Fruit fly (Drosophila melanogaster) whole organism, pupa: ENCODE results near the gene Mitf.
A peak's percentile ranks its signal among the peaks of the same experiment; 100 is the strongest.

Experiments
- CG10348 ChIP-seq: fragments of 200-800 bp; sonication (Bioruptor generic); IDR thresholded peaks from 2 replicates; pipeline ENCODE4 v1.3.6; 2022; ENCODE audit warnings: missing biosample characterization, missing genetic modification characterization
- CG12605 ChIP-seq: fragments of 200-800 bp; sonication (Bioruptor generic); IDR thresholded peaks from 2 replicates; pipeline ENCODE4 v1.3.6; 2022; ENCODE audit warnings: missing biosample characterization, missing genetic modification characterization
- CG13204 ChIP-seq: fragments of 200-800 bp; sonication (Bioruptor generic); optimal IDR thresholded peaks from 2 replicates; lab custom pipeline; 2018; ENCODE audit warnings: missing biosample characterization, mild to moderate bottlenecking, missing genetic modification characterization, moderate library complexity
- CG15710 ChIP-seq: fragments of 200-800 bp; sonication (Bioruptor generic); optimal IDR thresholded peaks from 2 replicates; lab custom pipeline; 2018; ENCODE audit warnings: missing biosample characterization, mild to moderate bottlenecking, missing genetic modification characterization, moderate library complexity
- CG17806 ChIP-seq: fragments of 200-800 bp; sonication (Bioruptor generic); optimal IDR thresholded peaks from 2 replicates; lab custom pipeline; 2018; ENCODE audit warnings: missing biosample characterization, mild to moderate bottlenecking, missing genetic modification characterization, moderate library complexity
- CG32121 ChIP-seq: fragments of 200-800 bp; sonication (Bioruptor generic); IDR thresholded peaks from 2 replicates; pipeline ENCODE4 v1.3.6; 2022; ENCODE audit warnings: missing biosample characterization, missing genetic modification characterization
- CG34367 ChIP-seq: fragments of 200-800 bp; sonication (Bioruptor generic); optimal IDR thresholded peaks from 2 replicates; lab custom pipeline; 2018; ENCODE audit warnings: missing biosample characterization, mild to moderate bottlenecking, missing genetic modification characterization
- CG4496 ChIP-seq: fragments of 200-800 bp; sonication (Bioruptor generic); IDR thresholded peaks from 3 replicates; pipeline ENCODE4 v1.3.6; 2022; ENCODE audit warnings: missing biosample characterization, missing genetic modification characterization
- CG8159 ChIP-seq: fragments of 200-800 bp; sonication (Bioruptor generic); optimal IDR thresholded peaks from 3 replicates; lab custom pipeline; 2018; ENCODE audit warnings: missing biosample characterization, mild to moderate bottlenecking, missing genetic modification characterization, moderate library complexity
- CG8301 ChIP-seq: fragments of 200-800 bp; sonication (Bioruptor generic); optimal IDR thresholded peaks from 2 replicates; lab custom pipeline; 2018; ENCODE audit warnings: missing biosample characterization, mild to moderate bottlenecking, missing genetic modification characterization
- CG9948 ChIP-seq: fragments of 200-800 bp; sonication (Bioruptor generic); optimal IDR thresholded peaks from 2 replicates; lab custom pipeline; 2018; ENCODE audit warnings: missing biosample characterization, mild to moderate bottlenecking, missing genetic modification characterization, moderate library complexity
- D1 ChIP-seq: fragments of 200-800 bp; sonication (Bioruptor generic); optimal IDR thresholded peaks from 2 replicates; lab custom pipeline; 2018; ENCODE audit warnings: missing biosample characterization, mild to moderate bottlenecking, missing genetic modification characterization, moderate library complexity
- Ets98B ChIP-seq: fragments of 200-800 bp; sonication (Bioruptor generic); IDR thresholded peaks from 2 replicates; pipeline ENCODE4 v1.3.6; 2022; ENCODE audit warnings: missing biosample characterization, missing genetic modification characterization
- Pif1A ChIP-seq: fragments of 200-800 bp; sonication (Bioruptor generic); optimal IDR thresholded peaks from 3 replicates; lab custom pipeline; 2016; ENCODE audit warnings: missing biosample characterization, missing genetic modification characterization
- Pif1B ChIP-seq: fragments of 200-800 bp; sonication (Bioruptor generic); optimal IDR thresholded peaks from 3 replicates; lab custom pipeline; 2016; ENCODE audit warnings: missing biosample characterization, missing genetic modification characterization
- Snoo ChIP-seq: fragments of 200-800 bp; sonication (Bioruptor generic); optimal IDR thresholded peaks from 3 replicates; lab custom pipeline; 2017; ENCODE audit warnings: missing biosample characterization, mild to moderate bottlenecking, missing genetic modification characterization, inconsistent platforms
- fd96Ca ChIP-seq: fragments of 200-800 bp; sonication (Bioruptor generic); IDR thresholded peaks from 3 replicates; pipeline ENCODE4 v1.3.6; 2022; ENCODE audit warnings: missing biosample characterization, missing genetic modification characterization
- gl ChIP-seq: fragments of 200-800 bp; sonication (Bioruptor generic); optimal IDR thresholded peaks from 2 replicates; lab custom pipeline; 2018; ENCODE audit warnings: missing biosample characterization, mild to moderate bottlenecking, missing genetic modification characterization
- rn ChIP-seq: fragments of 200-800 bp; sonication (Bioruptor generic); IDR thresholded peaks from 2 replicates; pipeline ENCODE4 v1.3.6; 2022; ENCODE audit warnings: missing biosample characterization, missing genetic modification characterization

Gene Mitf

dm6 chr4:1225185-1225584, 26.5 kb downstream of the Mitf start:
- no peak for TF ChIP-seq CG8159 (tag; lab: Kevin White, UChicago)
- no peak for TF ChIP-seq CG15710 (tag; lab: Kevin White, UChicago)
- no peak for TF ChIP-seq CG9948 (tag; lab: Kevin White, UChicago)
- TF ChIP-seq CG4496 (GFP tag; lab: Robert Waterston, UW): no peak
- no peak for TF ChIP-seq CG12605 (GFP tag; lab: Robert Waterston, UW)
- no peak for TF ChIP-seq Pif1B (GFP tag; lab: Kevin White, UChicago)
- TF ChIP-seq Pif1A (GFP tag; lab: Kevin White, UChicago): no peak
- no peak for TF ChIP-seq CG34367 (tag; lab: Kevin White, UChicago)

dm6 chr4:1230564-1230964, 31.9 kb downstream of the Mitf start, which contains the start of the genes Dyrk3 and Cadps:
Dyrk3 (minus strand) TSS chr4:1230713.
Cadps (plus strand) TSS chr4:1230837.
- no peak for TF ChIP-seq CG15710 (tag; lab: Kevin White, UChicago)
- no peak for TF ChIP-seq CG12605 (GFP tag; lab: Robert Waterston, UW)
- no peak for TF ChIP-seq Pif1B (GFP tag; lab: Kevin White, UChicago)
- TF ChIP-seq gl: no peak
- peak; percentile 64 for TF ChIP-seq D1 (tag; lab: Kevin White, UChicago)
- no peak for TF ChIP-seq fd96Ca (GFP tag; lab: Robert Waterston, UW)

DNA sequence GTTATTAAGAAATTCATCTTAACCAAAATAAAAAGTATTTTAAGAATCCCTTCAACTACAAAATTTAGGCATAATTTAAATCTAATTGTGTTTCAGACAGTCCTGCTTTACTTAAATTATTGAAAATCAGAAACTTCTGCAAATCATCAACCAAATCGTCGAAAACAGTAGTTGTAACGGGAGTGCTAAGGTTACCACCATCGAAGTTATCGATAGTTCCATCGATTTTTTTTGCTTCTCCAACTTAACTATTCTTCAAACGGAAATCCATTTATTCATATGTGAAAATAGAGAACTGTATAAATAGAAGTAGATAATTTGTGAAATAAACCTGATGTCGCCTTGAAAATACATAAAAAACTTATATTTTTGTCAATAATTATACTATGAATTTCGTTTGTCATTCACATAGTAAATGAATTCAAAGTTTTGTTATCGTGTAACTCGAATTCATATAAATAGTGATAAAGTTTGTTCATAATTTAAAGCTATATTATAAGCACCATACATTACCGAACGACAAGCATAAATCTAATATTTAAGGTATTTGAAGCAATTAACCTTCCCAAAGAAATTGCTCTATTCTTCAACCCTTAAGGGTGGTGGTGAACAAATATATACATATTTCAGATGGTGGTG, 33.1 kb downstream of the Mitf start:
- no peak for TF ChIP-seq CG13204 (GFP tag; lab: Kevin White, UChicago)
- TF ChIP-seq Pif1B (GFP tag; lab: Kevin White, UChicago): no peak
- no peak for TF ChIP-seq Pif1A (GFP tag; lab: Kevin White, UChicago)
- TF ChIP-seq D1 (tag; lab: Kevin White, UChicago): no peak
- TF ChIP-seq CG34367 (tag; lab: Kevin White, UChicago): no peak
- no peak for TF ChIP-seq CG4496 (GFP tag; lab: Robert Waterston, UW)

- TF ChIP-seq Snoo (tag; lab: Kevin White, UChicago) (no peak), rn (no peak), CG4496 (GFP tag; lab: Robert Waterston, UW) (no peak), fd96Ca (GFP tag; lab: Robert Waterston, UW) (no peak), CG12605 (GFP tag; lab: Robert Waterston, UW) (no peak), CG13204 (GFP tag; lab: Kevin White, UChicago) (no peak), CG17806 (tag; lab: Kevin White, UChicago) (no peak), CG9948 (tag; lab: Kevin White, UChicago) (no peak), Pif1B (GFP tag; lab: Kevin White, UChicago) (no peak), CG15710 (tag; lab: Kevin White, UChicago) (no peak), CG34367 (tag; lab: Kevin White, UChicago) (no peak)
Measured at dm6 chr4:1233351-1233750, 34.7 kb downstream of the Mitf start.

DNA sequence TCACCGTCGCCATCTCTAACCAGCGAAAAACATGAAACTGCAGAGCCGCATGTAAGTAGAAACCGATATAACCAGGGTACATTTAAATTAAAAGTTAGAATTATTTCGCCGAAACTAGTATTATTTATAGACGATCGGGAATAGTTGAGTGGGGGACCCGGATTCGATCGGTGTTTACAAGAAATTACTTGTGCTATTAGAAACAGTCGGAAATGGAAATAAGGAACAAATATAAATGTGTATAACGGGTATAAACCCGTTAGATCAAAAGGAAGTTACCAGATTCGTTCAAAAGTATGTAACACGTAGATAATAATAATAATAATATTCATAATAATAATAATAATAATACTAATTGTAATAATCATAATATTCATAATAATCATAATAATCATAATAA, 36.1 kb downstream of the Mitf start:
- no peak for TF ChIP-seq CG13204 (GFP tag; lab: Kevin White, UChicago)
- TF ChIP-seq, all 21 proteins: peak for 0

- TF ChIP-seq CG13204 (GFP tag; lab: Kevin White, UChicago): no peak
- no peak for TF ChIP-seq CG17806 (tag; lab: Kevin White, UChicago)
- TF ChIP-seq fd96Ca (GFP tag; lab: Robert Waterston, UW): no peak
- TF ChIP-seq Snoo (tag; lab: Kevin White, UChicago): no peak
- no peak for TF ChIP-seq CG15710 (tag; lab: Kevin White, UChicago)
- TF ChIP-seq Ets98B (GFP tag; lab: Robert Waterston, UW): no peak
- TF ChIP-seq Pif1A (GFP tag; lab: Kevin White, UChicago): no peak
- TF ChIP-seq CG10348 (GFP tag; lab: Robert Waterston, UW): no peak
- TF ChIP-seq CG8301 (tag; lab: Kevin White, UChicago): no peak
- TF ChIP-seq rn: no peak
- TF ChIP-seq CG4496 (GFP tag; lab: Robert Waterston, UW): no peak
Measured at dm6 chr4:1238252-1238651, 39.6 kb downstream of the Mitf start.

dm6 chr4:1250978-1251377, 52.3 kb downstream of the Mitf start:
- TF ChIP-seq D1 (tag; lab: Kevin White, UChicago) (peak; percentile 46), CG15710 (tag; lab: Kevin White, UChicago) (no peak), CG12605 (GFP tag; lab: Robert Waterston, UW) (no peak)

DNA sequence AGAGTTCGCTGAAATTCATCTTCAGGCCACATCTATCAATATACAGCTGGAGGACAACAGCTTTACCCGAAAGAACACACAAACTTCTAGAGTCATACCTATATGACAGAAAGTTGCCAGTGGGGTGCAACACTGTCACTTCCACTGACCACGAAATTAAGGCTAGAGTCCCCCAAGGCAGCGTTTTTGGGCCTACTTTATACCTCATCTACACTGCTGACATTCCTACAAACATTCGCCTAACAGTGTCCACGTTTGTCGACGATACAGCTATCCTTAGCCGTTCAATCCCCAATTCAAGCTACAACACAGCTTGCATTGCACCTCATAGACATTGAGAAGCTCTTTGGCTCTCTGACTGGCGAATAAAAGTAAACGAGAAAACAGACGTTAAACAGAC, 61.7 kb downstream of the Mitf start:
- TF ChIP-seq Snoo (tag; lab: Kevin White, UChicago) (no peak), rn (no peak), Pif1A (GFP tag; lab: Kevin White, UChicago) (no peak), CG13204 (GFP tag; lab: Kevin White, UChicago) (no peak), CG32121 (GFP tag; lab: Robert Waterston, UW) (no peak), D1 (tag; lab: Kevin White, UChicago) (no peak), CG12605 (GFP tag; lab: Robert Waterston, UW) (no peak), Ets98B (GFP tag; lab: Robert Waterston, UW) (no peak), fd96Ca (GFP tag; lab: Robert Waterston, UW) (no peak)
